Worm (Caenorhabditis elegans) whole organism, L1 larva: ENCODE results near the gene srbc-29.

ENCODE experiments used
- C04F5.9 ChIP-seq: sonication (generic microtip); optimal IDR thresholded peaks from 2 replicates; lab custom pipeline; 2016; ENCODE audit warnings: missing genetic modification characterization, missing compliant biosample characterization
- F16B12.6 ChIP-seq: fragments of 150-350 bp; optimal IDR thresholded peaks from 2 replicates; lab custom pipeline; 2014; ENCODE audit warnings: missing biosample characterization, missing genetic modification characterization
- Y116A8C.19 ChIP-seq: sonication (generic microtip); optimal IDR thresholded peaks from 2 replicates; lab custom pipeline; 2016; ENCODE audit warnings: missing compliant biosample characterization, missing genetic modification characterization, borderline replicate concordance
- aha-1 ChIP-seq: fragments of 150-350 bp; optimal IDR thresholded peaks from 2 replicates; lab custom pipeline; 2014; ENCODE audit warnings: missing biosample characterization, missing genetic modification characterization
- ama-1 ChIP-seq: fragments of 150-350 bp; optimal IDR thresholded peaks from 2 replicates; lab custom pipeline; 2014
- blmp-1 ChIP-seq: fragments of 150-350 bp; optimal IDR thresholded peaks from 2 replicates; lab custom pipeline; 2014; ENCODE audit warnings: missing biosample characterization, missing genetic modification characterization
- ceh-63 ChIP-seq: fragments of 200-800 bp; sonication (Bioruptor generic); optimal IDR thresholded peaks from 2 replicates; lab custom pipeline; 2018; ENCODE audit warnings: mild to moderate bottlenecking, missing genetic modification characterization, missing compliant biosample characterization
- ceh-8 ChIP-seq: fragments of 200-800 bp; sonication (Bioruptor generic); optimal IDR thresholded peaks from 2 replicates; lab custom pipeline; 2018; ENCODE audit warnings: mild to moderate bottlenecking, missing genetic modification characterization, moderate library complexity, missing compliant biosample characterization
- ceh-82 ChIP-seq, 3 experiments: fragments of 150-350 bp in 1 of 3; sonication (generic microtip) in 2 of 3; optimal IDR thresholded peaks; 2 replicates each; lab custom pipeline; 2014 to 2017; ENCODE audit warnings: missing biosample characterization in 3 of 3, missing genetic modification characterization in 3 of 3
- ceh-88 ChIP-seq: fragments of 200-800 bp; sonication (Bioruptor generic); IDR thresholded peaks from 2 replicates; pipeline ENCODE4 v1.3.6; 2022; ENCODE audit warnings: missing genetic modification characterization, missing compliant biosample characterization
- ces-1 ChIP-seq: fragments of 150-350 bp; optimal IDR thresholded peaks from 2 replicates; lab custom pipeline; 2014; ENCODE audit warnings: missing biosample characterization, missing genetic modification reagents, missing genetic modification characterization
- dsc-1 ChIP-seq: sonication (generic microtip); optimal IDR thresholded peaks from 2 replicates; lab custom pipeline; 2016; ENCODE audit warnings: mild to moderate bottlenecking, missing genetic modification characterization, missing compliant biosample characterization
- efl-3 ChIP-seq: fragments of 200-800 bp; sonication (Bioruptor generic); optimal IDR thresholded peaks from 2 replicates; lab custom pipeline; 2018; ENCODE audit warnings: mild to moderate bottlenecking, missing genetic modification characterization, missing compliant biosample characterization
- egl-13 ChIP-seq: sonication (generic microtip); optimal IDR thresholded peaks from 2 replicates; lab custom pipeline; 2016; ENCODE audit warnings: missing genotype, missing genetic modification reagents, missing genetic modification characterization, missing compliant biosample characterization
- egl-27 ChIP-seq, 2 experiments: fragments of 150-350 bp in 1 of 2; sonication (generic microtip); optimal IDR thresholded peaks; 3 replicates each; lab custom pipeline; 2017 to 2018; ENCODE audit warnings: missing biosample characterization in 2 of 2, missing genetic modification characterization in 2 of 2, missing genetic modification reagents in 2 of 2
- elt-2 ChIP-seq: sonication (generic microtip); optimal IDR thresholded peaks from 2 replicates; lab custom pipeline; 2016; ENCODE audit warnings: missing genetic modification characterization, mild to moderate bottlenecking, inconsistent platforms, missing compliant biosample characterization, missing genetic modification reagents
- ets-5 ChIP-seq: fragments of 200-800 bp; sonication (Bioruptor generic); IDR thresholded peaks from 2 replicates; pipeline ENCODE4 v1.3.6; 2022; ENCODE audit warnings: missing genetic modification characterization, missing compliant biosample characterization
- fkh-10 ChIP-seq: sonication (generic microtip); optimal IDR thresholded peaks from 2 replicates; lab custom pipeline; 2017; ENCODE audit warnings: missing biosample characterization, missing genetic modification reagents, missing genetic modification characterization
- fkh-8 ChIP-seq: sonication (generic microtip); optimal IDR thresholded peaks from 2 replicates; lab custom pipeline; 2016; ENCODE audit warnings: mild to moderate bottlenecking, missing genetic modification characterization, missing compliant biosample characterization
- hlh-17 ChIP-seq: fragments of 200-800 bp; sonication (Bioruptor generic); optimal IDR thresholded peaks from 2 replicates; lab custom pipeline; 2018; ENCODE audit warnings: missing genetic modification characterization, mild to moderate bottlenecking, missing compliant biosample characterization, moderate library complexity, borderline replicate concordance
- irx-1 ChIP-seq: sonication (generic microtip); optimal IDR thresholded peaks from 2 replicates; lab custom pipeline; 2016; ENCODE audit warnings: missing genetic modification characterization, missing compliant biosample characterization
- isw-1 ChIP-seq: fragments of 200-800 bp; sonication (Bioruptor generic); IDR thresholded peaks from 2 replicates; pipeline ENCODE4 v1.3.6; 2022; ENCODE audit warnings: missing genetic modification characterization, missing compliant biosample characterization
- lin-13 ChIP-seq: fragments of 150-350 bp; optimal IDR thresholded peaks from 2 replicates; lab custom pipeline; 2014; ENCODE audit warnings: missing biosample characterization, missing genetic modification reagents, missing genetic modification characterization
- lin-14 ChIP-seq: fragments of 200-800 bp; sonication (Bioruptor generic); optimal IDR thresholded peaks from 2 replicates; lab custom pipeline; 2018; ENCODE audit warnings: mild to moderate bottlenecking, missing genetic modification characterization, moderate library complexity, missing compliant biosample characterization
- lin-35 ChIP-seq, 2 experiments: fragments of 150-350 bp; optimal IDR thresholded peaks; 2 replicates each; lab custom pipeline; 2014; ENCODE audit warnings: missing biosample characterization in 2 of 2, missing genetic modification characterization in 2 of 2, missing genetic modification reagents in 2 of 2
- lin-39 ChIP-seq: fragments of 150-350 bp; optimal IDR thresholded peaks from 2 replicates; lab custom pipeline; 2014; ENCODE audit warnings: missing biosample characterization, missing genetic modification reagents, missing genetic modification characterization
- mab-9 ChIP-seq: fragments of 200-800 bp; sonication (Bioruptor generic); IDR thresholded peaks from 2 replicates; pipeline ENCODE4 v1.3.6; 2022; ENCODE audit warnings: missing genetic modification reagents, missing genetic modification characterization, missing compliant biosample characterization
- mdl-1 ChIP-seq, 2 experiments: fragments of 150-350 bp; optimal IDR thresholded peaks; 2 replicates each; lab custom pipeline; 2014 to 2017; ENCODE audit warnings: missing biosample characterization in 2 of 2, missing genetic modification characterization in 2 of 2, inconsistent platforms in 1 of 2
- nhr-12 ChIP-seq: sonication (generic microtip); optimal IDR thresholded peaks from 2 replicates; lab custom pipeline; 2017; ENCODE audit warnings: missing biosample characterization, missing genetic modification characterization
- nhr-19 ChIP-seq: fragments of 200-800 bp; sonication (Bioruptor generic); conservative IDR thresholded peaks from 2 replicates; pipeline ENCODE4 v1.3.6; 2022; ENCODE audit warnings: missing genetic modification characterization, missing compliant biosample characterization
- nhr-20 ChIP-seq: sonication (generic microtip); optimal IDR thresholded peaks from 2 replicates; lab custom pipeline; 2016; ENCODE audit warnings: mild to moderate bottlenecking, missing genetic modification characterization, missing compliant biosample characterization
- nhr-28 ChIP-seq: fragments of 150-350 bp; optimal IDR thresholded peaks from 2 replicates; lab custom pipeline; 2014; ENCODE audit warnings: missing biosample characterization, missing genetic modification characterization
- nhr-47 ChIP-seq: sonication (generic microtip); optimal IDR thresholded peaks from 2 replicates; lab custom pipeline; 2016; ENCODE audit warnings: mild to moderate bottlenecking, missing genetic modification characterization, moderate library complexity, missing compliant biosample characterization
- nhr-84 ChIP-seq: sonication (generic microtip); optimal IDR thresholded peaks from 2 replicates; lab custom pipeline; 2017; ENCODE audit warnings: missing biosample characterization, missing genetic modification characterization
- nhr-90 ChIP-seq: sonication (generic microtip); optimal IDR thresholded peaks from 2 replicates; lab custom pipeline; 2016; ENCODE audit warnings: mild to moderate bottlenecking, missing genetic modification characterization, missing compliant biosample characterization; ENCODE audit not compliant: poor library complexity
- pqm-1 ChIP-seq: sonication (generic microtip); optimal IDR thresholded peaks from 3 replicates; lab custom pipeline; 2017; ENCODE audit warnings: missing biosample characterization, missing genetic modification characterization
- skn-1 ChIP-seq: fragments of 150-350 bp; optimal IDR thresholded peaks from 2 replicates; lab custom pipeline; 2014; ENCODE audit warnings: missing biosample characterization, missing genetic modification characterization
- snpc-4 ChIP-seq: fragments of 150-350 bp; optimal IDR thresholded peaks from 2 replicates; lab custom pipeline; 2014; ENCODE audit warnings: missing biosample characterization, missing genetic modification characterization
- sox-4 ChIP-seq: sonication (generic microtip); optimal IDR thresholded peaks from 2 replicates; lab custom pipeline; 2016; ENCODE audit warnings: missing genetic modification characterization, missing compliant biosample characterization
- sptf-1 ChIP-seq: fragments of 150-350 bp; optimal IDR thresholded peaks from 2 replicates; lab custom pipeline; 2014; ENCODE audit warnings: missing biosample characterization, missing genetic modification characterization
- sup-37 ChIP-seq: fragments of 200-800 bp; sonication (Bioruptor generic); optimal IDR thresholded peaks from 2 replicates; lab custom pipeline; 2018; ENCODE audit warnings: mild to moderate bottlenecking, missing genetic modification characterization, missing compliant biosample characterization
- unc-86 ChIP-seq: sonication (generic microtip); optimal IDR thresholded peaks from 2 replicates; lab custom pipeline; 2016; ENCODE audit warnings: missing genetic modification characterization, missing compliant biosample characterization
- xbp-1 ChIP-seq: sonication (generic microtip); optimal IDR thresholded peaks from 2 replicates; lab custom pipeline; 2016; ENCODE audit warnings: missing genetic modification characterization, missing compliant biosample characterization
- zag-1 ChIP-seq: fragments of 150-350 bp; optimal IDR thresholded peaks from 2 replicates; lab custom pipeline; 2014; ENCODE audit warnings: missing biosample characterization, missing genetic modification characterization

Gene srbc-29

DNA sequence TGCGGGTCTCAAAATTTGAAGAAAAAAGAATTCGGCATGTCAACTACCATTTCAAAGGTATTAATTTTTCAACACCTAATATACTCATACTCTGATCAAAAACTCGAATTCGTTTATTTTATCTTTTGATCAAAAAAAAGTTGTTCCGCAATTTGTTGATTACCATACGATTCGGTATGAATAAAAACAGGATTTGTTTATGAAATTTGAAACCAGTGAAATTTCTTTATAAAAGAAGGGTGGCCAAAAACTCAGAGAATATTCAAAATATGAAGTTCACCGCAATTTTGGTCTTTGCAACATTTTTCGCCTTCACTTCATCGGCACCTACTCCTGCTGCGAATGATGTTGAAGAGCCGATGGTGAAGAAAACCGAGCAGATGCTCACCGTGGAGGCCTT is 31.4 kb upstream of the srbc-29 start, which contains the start of the genes C07G3.8 and C07G3.10:
Gene C07G3.8, minus strand, starts transcription at position 101 of the 400 bp plus-strand sequence.
Gene C07G3.10, plus strand, starts transcription at position 270 of the 400 bp plus-strand sequence.
- no peak for TF ChIP-seq mab-9 (GFP tag; lab: Robert Waterston, UW)
- no peak for TF ChIP-seq lin-39 (tag; lab: Kevin White, UChicago)
- TF ChIP-seq ets-5 (GFP tag; lab: Robert Waterston, UW), result no peak
- no peak for TF ChIP-seq fkh-8 (tag; lab: Kevin White, UChicago)
- TF ChIP-seq blmp-1 (tag; lab: Kevin White, UChicago), result no peak
- TF ChIP-seq lin-14 (GFP tag; lab: Kevin White, UChicago), result no peak
- TF ChIP-seq ceh-8 (GFP tag; lab: Kevin White, UChicago), result no peak
- no peak for TF ChIP-seq skn-1 (tag; lab: Kevin White, UChicago)
- no peak for TF ChIP-seq dsc-1 (tag; lab: Kevin White, UChicago)
- TF ChIP-seq pqm-1 (tag; lab: Kevin White, UChicago), result no peak
- no peak for TF ChIP-seq isw-1 (GFP tag; lab: Robert Waterston, UW)
- no peak for TF ChIP-seq nhr-28 (tag; lab: Kevin White, UChicago)
- no peak for TF ChIP-seq zag-1 (tag; lab: Kevin White, UChicago)
- no peak for TF ChIP-seq xbp-1
- TF ChIP-seq ceh-63, result no peak
- TF ChIP-seq sox-4 (tag; lab: Kevin White, UChicago), result no peak
- TF ChIP-seq mdl-1 (tag; optimal IDR thresholded peaks at IDR 0.05; lab: Kevin White, UChicago), result no peak
- no peak for TF ChIP-seq Y116A8C.19
- no peak for TF ChIP-seq egl-27 (tag; optimal IDR thresholded peaks at IDR 0.05; lab: Kevin White, UChicago)

DNA sequence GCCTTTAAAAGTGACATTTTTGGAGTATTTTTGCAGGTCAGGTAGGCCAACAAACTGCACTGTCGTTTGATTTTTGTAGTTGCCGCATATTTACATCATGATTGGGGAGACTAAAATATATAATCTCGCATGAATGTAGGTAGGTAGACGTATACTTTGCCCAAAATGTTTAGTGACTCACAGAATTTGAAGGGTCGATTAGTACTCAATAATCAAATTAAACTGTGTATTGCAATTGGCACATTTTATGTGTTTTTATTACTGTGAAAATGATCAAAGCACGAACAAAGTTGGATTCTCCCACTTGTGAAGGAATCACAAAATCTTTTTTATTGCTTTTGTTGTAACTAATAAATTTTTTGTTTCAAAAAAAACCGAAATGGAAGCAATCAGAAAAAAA is 26.2 kb upstream of the srbc-29 start, which contains the start of gene C07G3.15:
Gene C07G3.15, minus strand, starts transcription at position 101 of the 400 bp plus-strand sequence.
- TF ChIP-seq xbp-1 (no peak), egl-13 (tag; lab: Kevin White, UChicago) (no peak), ceh-88 (no peak), nhr-12 (tag; lab: Kevin White, UChicago) (no peak)
- TF ChIP-seq, all 84 proteins: peak for 0

DNA sequence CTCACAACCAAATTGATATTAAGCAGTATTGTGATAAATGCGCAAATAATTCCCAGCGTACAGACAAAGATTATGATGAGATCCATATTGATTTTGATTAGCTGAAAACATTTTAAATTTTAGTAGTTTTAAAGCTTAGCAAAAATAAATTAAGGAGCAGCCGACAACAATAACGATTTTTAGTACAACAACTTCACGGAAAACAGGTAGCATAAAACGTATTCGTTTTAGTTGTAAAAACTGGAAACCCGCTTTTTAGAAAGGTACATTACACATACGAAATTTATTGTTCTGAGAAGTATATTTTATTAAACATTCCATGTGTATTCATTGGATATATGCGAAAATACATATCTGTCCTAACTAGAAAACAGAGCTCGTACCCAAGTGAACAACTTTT is 19.8 kb upstream of the srbc-29 start, which contains the start of gene srbc-36:
Gene srbc-36, minus strand, starts transcription at position 101 of the 400 bp plus-strand sequence.
- TF ChIP-seq lin-13 (GFP tag; lab: Kevin White, UChicago), result no peak
- no peak for TF ChIP-seq sptf-1
- no peak for TF ChIP-seq ceh-82 (tag; optimal IDR thresholded peaks at IDR 0.05; lab: Kevin White, UChicago)
- TF ChIP-seq sup-37 (GFP tag; lab: Kevin White, UChicago), result no peak
- TF ChIP-seq elt-2 (tag; lab: Kevin White, UChicago), result no peak
- TF ChIP-seq ceh-63, result no peak
- TF ChIP-seq irx-1 (tag; lab: Kevin White, UChicago), result no peak
- no peak for TF ChIP-seq aha-1 (tag; lab: Kevin White, UChicago)
- no peak for TF ChIP-seq snpc-4 (tag; lab: Kevin White, UChicago)
- TF ChIP-seq lin-35 (GFP tag; optimal IDR thresholded peaks at IDR 0.05; lab: Kevin White, UChicago), result no peak

DNA sequence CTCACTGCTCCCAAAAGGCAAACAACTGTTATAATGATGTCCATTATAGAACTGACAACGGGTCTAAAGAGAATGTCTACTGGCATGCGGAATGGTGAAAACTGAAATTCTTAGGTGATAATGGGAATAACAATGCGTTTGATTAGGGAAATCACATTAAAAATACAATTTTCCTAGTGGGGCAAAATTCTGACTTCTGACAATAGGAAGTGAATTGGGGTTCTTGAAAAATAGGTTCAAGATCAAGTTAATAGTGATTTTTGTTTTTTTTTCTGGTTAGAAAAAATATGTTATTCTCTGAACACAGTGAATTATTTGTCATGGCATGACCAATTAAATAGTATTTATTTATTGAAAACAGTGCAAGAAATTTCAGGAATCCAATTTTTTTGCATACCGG is 16.2 kb upstream of the srbc-29 start, which contains the start of gene srbc-32:
Gene srbc-32, minus strand, starts transcription at position 101 of the 400 bp plus-strand sequence.
- no peak for TF ChIP-seq fkh-10
- TF ChIP-seq ces-1 (GFP tag; lab: Kevin White, UChicago), result no peak
- no peak for TF ChIP-seq nhr-47
- TF ChIP-seq nhr-20 (tag; lab: Kevin White, UChicago), result no peak
- TF ChIP-seq unc-86, result no peak
- TF ChIP-seq F16B12.6, result no peak
- TF ChIP-seq C04F5.9 (tag; lab: Kevin White, UChicago), result no peak
- no peak for TF ChIP-seq fkh-8 (tag; lab: Kevin White, UChicago)
- TF ChIP-seq elt-2 (tag; lab: Kevin White, UChicago), result no peak
- no peak for TF ChIP-seq nhr-84 (tag; lab: Kevin White, UChicago)
- no peak for TF ChIP-seq nhr-19 (GFP tag; lab: Robert Waterston, UW)
- TF ChIP-seq ama-1 (lab: Kevin White, UChicago), result no peak
- no peak for TF ChIP-seq nhr-90
- TF ChIP-seq mab-9 (GFP tag; lab: Robert Waterston, UW), result no peak
- no peak for TF ChIP-seq hlh-17
- no peak for TF ChIP-seq Y116A8C.19
- no peak for TF ChIP-seq efl-3
